Fruit fly (Drosophila melanogaster) whole organism, prepupa: ENCODE data around the gene JMJD6.

Experiments
- CG16779 ChIP-seq: fragments of 200-800 bp; sonication (Bioruptor generic); optimal IDR thresholded peaks from 3 replicates; lab custom pipeline; 2017; ENCODE audit warnings: missing biosample characterization, mild to moderate bottlenecking, missing genetic modification characterization
- CG6163 ChIP-seq: fragments of 200-800 bp; sonication (Bioruptor generic); IDR thresholded peaks from 3 replicates; pipeline ENCODE4 v1.3.6; 2022; ENCODE audit warnings: missing biosample characterization, missing genetic modification characterization
- CG6792 ChIP-seq: fragments of 200-800 bp; sonication (Bioruptor generic); optimal IDR thresholded peaks from 3 replicates; lab custom pipeline; 2016; ENCODE audit warnings: missing biosample characterization, missing genetic modification characterization
- CG6808 ChIP-seq: fragments of 200-800 bp; sonication (Bioruptor generic); optimal IDR thresholded peaks from 3 replicates; lab custom pipeline; 2017; ENCODE audit warnings: missing biosample characterization, missing genetic modification characterization, mild to moderate bottlenecking, moderate library complexity, missing genetic modification reagents
- CG7368 ChIP-seq: fragments of 200-800 bp; sonication (Bioruptor generic); optimal IDR thresholded peaks from 3 replicates; lab custom pipeline; 2016; ENCODE audit warnings: missing biosample characterization, missing genetic modification characterization
- Eip93F ChIP-seq: fragments of 200-800 bp; sonication (Bioruptor generic); optimal IDR thresholded peaks from 2 replicates; lab custom pipeline; 2016; ENCODE audit warnings: missing biosample characterization, mild to moderate bottlenecking, missing genetic modification characterization
- Gug ChIP-seq: fragments of 200-800 bp; sonication (Bioruptor generic); IDR thresholded peaks from 2 replicates; pipeline ENCODE4 v1.3.6; 2022; ENCODE audit warnings: missing biosample characterization, missing genetic modification characterization
- Hr39 ChIP-seq: fragments of 200-800 bp; sonication (Bioruptor generic); optimal IDR thresholded peaks from 2 replicates; lab custom pipeline; 2016; ENCODE audit warnings: missing biosample characterization, missing genetic modification characterization
- Lpt ChIP-seq: fragments of 200-800 bp; sonication (Bioruptor generic); optimal IDR thresholded peaks from 3 replicates; lab custom pipeline; 2016; ENCODE audit warnings: missing biosample characterization, missing genetic modification characterization
- Sox102F ChIP-seq: fragments of 200-800 bp; sonication (Bioruptor generic); optimal IDR thresholded peaks from 2 replicates; lab custom pipeline; 2016; ENCODE audit warnings: missing biosample characterization, mild to moderate bottlenecking, missing genetic modification characterization
- svp ChIP-seq: fragments of 200-800 bp; sonication (Bioruptor generic); peaks from one replicate; lab custom pipeline; 2016; ENCODE audit warnings: missing biosample characterization, missing genetic modification characterization
- topi ChIP-seq: fragments of 200-800 bp; sonication (Bioruptor generic); optimal IDR thresholded peaks from 3 replicates; lab custom pipeline; 2016; ENCODE audit warnings: missing biosample characterization, missing genetic modification characterization
- vri ChIP-seq: fragments of 200-800 bp; sonication (Bioruptor generic); optimal IDR thresholded peaks from 3 replicates; lab custom pipeline; 2016; ENCODE audit warnings: missing biosample characterization, mild to moderate bottlenecking, missing genetic modification characterization

DNA sequence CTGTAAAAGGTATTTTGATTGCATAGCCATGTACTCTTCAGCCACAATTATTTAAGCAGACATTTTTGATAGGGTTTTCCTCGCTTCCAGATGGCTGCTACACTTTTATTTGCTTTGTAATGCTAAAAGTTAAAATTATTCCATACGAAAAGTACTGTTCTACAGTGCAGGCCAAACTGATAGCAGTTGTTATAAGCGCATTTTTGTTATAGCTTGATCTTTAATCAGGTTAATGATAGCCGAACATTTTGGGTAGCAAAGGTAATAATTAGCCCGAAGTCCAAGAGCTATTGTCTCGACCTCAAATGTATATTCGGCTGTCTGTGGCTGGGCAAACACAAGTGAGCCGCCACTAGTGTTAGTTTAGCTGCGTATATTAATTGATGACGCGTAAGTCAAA, 4.2 kb downstream of the JMJD6 start:
- TF ChIP-seq CG7368 (GFP tag; lab: Kevin White, UChicago), result no peak
- no peak for TF ChIP-seq Hr39 (GFP tag; lab: Kevin White, UChicago)
- TF ChIP-seq Sox102F (GFP tag; lab: Kevin White, UChicago), result no peak
- TF ChIP-seq topi (GFP tag; lab: Kevin White, UChicago), result no peak
- no peak for TF ChIP-seq vri (GFP tag; lab: Kevin White, UChicago)
- no peak for TF ChIP-seq svp (GFP tag; lab: Kevin White, UChicago)
- TF ChIP-seq Lpt (GFP tag; lab: Kevin White, UChicago), result no peak
- TF ChIP-seq CG16779 (tag; lab: Kevin White, UChicago), result no peak
- TF ChIP-seq CG6163 (GFP tag; lab: Robert Waterston, UW), result no peak
- no peak for TF ChIP-seq Gug (GFP tag; lab: Robert Waterston, UW)
- TF ChIP-seq CG6808, result no peak
- no peak for TF ChIP-seq Eip93F
- TF ChIP-seq CG6792 (GFP tag; lab: Kevin White, UChicago), result no peak
